Fruit fly (Drosophila melanogaster) whole organism, wandering third instar larva: ENCODE measurements around the gene mRpS35.

Experiments used
- Abd-B ChIP-seq: fragments of >200 bp; optimal IDR thresholded peaks from 2 replicates; lab custom pipeline; 2017; ENCODE audit warnings: missing biosample characterization, missing genetic modification characterization
- CG32264 ChIP-seq: fragments of 200-800 bp; sonication (Bioruptor generic); optimal IDR thresholded peaks from 2 replicates; lab custom pipeline; 2016; ENCODE audit warnings: missing biosample characterization, missing genetic modification characterization
- CG9705 ChIP-seq: fragments of 200-800 bp; sonication (Bioruptor generic); optimal IDR thresholded peaks from 2 replicates; lab custom pipeline; 2018; ENCODE audit warnings: missing biosample characterization, mild to moderate bottlenecking, missing genetic modification characterization
- CrebA ChIP-seq: fragments of 200-800 bp; sonication (Bioruptor generic); optimal IDR thresholded peaks from 2 replicates; lab custom pipeline; 2016; ENCODE audit warnings: missing biosample characterization, mild to moderate bottlenecking, missing genetic modification characterization, borderline replicate concordance
- Dfd ChIP-seq: fragments of >200 bp; optimal IDR thresholded peaks from 2 replicates; lab custom pipeline; 2017; ENCODE audit warnings: missing biosample characterization, missing genetic modification characterization
- Dif ChIP-seq: fragments of 200-275, 200-300 bp; sonication (Bioruptor generic); optimal IDR thresholded peaks from 2 replicates; lab custom pipeline; 2018; ENCODE audit warnings: missing biosample characterization, missing genetic modification characterization; ENCODE audit not compliant: partially characterized antibody
- GATAd ChIP-seq: sonication (Bioruptor generic); optimal IDR thresholded peaks from 2 replicates; lab custom pipeline; 2016; ENCODE audit warnings: missing biosample characterization, missing genetic modification characterization
- HLH106 ChIP-seq: fragments of 200-800 bp; optimal IDR thresholded peaks from 3 replicates; lab custom pipeline; 2019; ENCODE audit warnings: missing biosample characterization, mild to moderate bottlenecking, missing genetic modification characterization, moderate library complexity
- Hr78 ChIP-seq: fragments of >200 bp; optimal IDR thresholded peaks from 2 replicates; lab custom pipeline; 2017; ENCODE audit warnings: missing biosample characterization, missing genetic modification characterization
- Hr83 ChIP-seq: fragments of 200-300 bp; sonication (Bioruptor generic); optimal IDR thresholded peaks from 2 replicates; lab custom pipeline; 2016; ENCODE audit warnings: missing biosample characterization, mild to moderate bottlenecking, missing genetic modification characterization, moderate library complexity; ENCODE audit not compliant: poor library complexity, severe bottlenecking
- Jra ChIP-seq: sonication (Bioruptor generic); optimal IDR thresholded peaks from 2 replicates; lab custom pipeline; 2016; ENCODE audit warnings: missing biosample characterization, missing genetic modification characterization
- Mio ChIP-seq: sonication (Bioruptor generic); optimal IDR thresholded peaks from 2 replicates; lab custom pipeline; 2016; ENCODE audit warnings: missing biosample characterization, missing genetic modification characterization
- Myc ChIP-seq: fragments of >200 bp; optimal IDR thresholded peaks from 2 replicates; lab custom pipeline; 2017
- OdsH ChIP-seq: fragments of 200-800 bp; sonication (Bioruptor generic); optimal IDR thresholded peaks from 2 replicates; lab custom pipeline; 2016; ENCODE audit warnings: missing biosample characterization, mild to moderate bottlenecking, missing genetic modification characterization
- Rel ChIP-seq, 2 experiments: fragments of 200-800 bp; sonication (Bioruptor generic) in 1 of 2; optimal IDR thresholded peaks; 2 replicates in 1 of 2; 3 replicates in 1 of 2; lab custom pipeline; 2016 to 2019; ENCODE audit warnings: mild to moderate bottlenecking in 2 of 2, missing biosample characterization in 2 of 2, missing genetic modification characterization in 2 of 2, moderate library complexity in 1 of 2
- Sp1 ChIP-seq: fragments of 200-800 bp; sonication (Bioruptor generic); optimal IDR thresholded peaks from 3 replicates; lab custom pipeline; 2019; ENCODE audit warnings: missing biosample characterization, mild to moderate bottlenecking, missing genetic modification characterization, moderate library complexity
- Vsx2 ChIP-seq: fragments of 200-300, 225-300 bp; sonication (Bioruptor generic); optimal IDR thresholded peaks from 2 replicates; lab custom pipeline; 2018; ENCODE audit warnings: missing biosample characterization, missing genetic modification characterization; ENCODE audit not compliant: partially characterized antibody
- br ChIP-seq: fragments of 200-800 bp; sonication (Bioruptor generic); optimal IDR thresholded peaks from 2 replicates; lab custom pipeline; 2016; ENCODE audit warnings: missing biosample characterization, missing genetic modification characterization
- brk ChIP-seq: fragments of 200-800 bp; sonication (Bioruptor generic); optimal IDR thresholded peaks from 2 replicates; lab custom pipeline; 2016; ENCODE audit warnings: missing biosample characterization, mild to moderate bottlenecking, missing genetic modification characterization
- dl ChIP-seq, 2 experiments: fragments of 175-275, 200-275 bp in 1 of 2; fragments of 200-275 bp in 1 of 2; sonication (Bioruptor generic); optimal IDR thresholded peaks; lab custom pipeline; 2018; ENCODE audit warnings: mild to moderate bottlenecking in 2 of 2, missing biosample characterization in 2 of 2, missing genetic modification characterization in 2 of 2, moderate library complexity in 2 of 2; ENCODE audit not compliant: partially characterized antibody in 2 of 2, insufficient read depth in 1 of 2
- dmrt93B ChIP-seq: fragments of 200-800 bp; sonication (Bioruptor generic); optimal IDR thresholded peaks from 2 replicates; lab custom pipeline; 2018; ENCODE audit warnings: missing biosample characterization, mild to moderate bottlenecking, missing genetic modification characterization
- dsf ChIP-seq: sonication (Bioruptor generic); optimal IDR thresholded peaks from 2 replicates; lab custom pipeline; 2016; ENCODE audit warnings: missing biosample characterization, missing genetic modification characterization, borderline replicate concordance
- ey ChIP-seq: fragments of 200-800 bp; sonication (Bioruptor generic); optimal IDR thresholded peaks from 2 replicates; lab custom pipeline; 2016; ENCODE audit warnings: missing biosample characterization, missing genetic modification characterization
- foxo ChIP-seq, 2 experiments: fragments of 200-800 bp; sonication (Bioruptor generic); optimal IDR thresholded peaks; 2 replicates in 1 of 2; 3 replicates in 1 of 2; lab custom pipeline; 2016 to 2017; ENCODE audit warnings: missing biosample characterization in 2 of 2, missing genetic modification characterization in 2 of 2
- fru ChIP-seq: fragments of 200-800 bp; sonication (Bioruptor generic); optimal IDR thresholded peaks from 3 replicates; lab custom pipeline; 2016; ENCODE audit warnings: missing biosample characterization, mild to moderate bottlenecking, missing genetic modification characterization
- h ChIP-seq: fragments of 200-800 bp; sonication (Bioruptor generic); optimal IDR thresholded peaks from 3 replicates; lab custom pipeline; 2016; ENCODE audit warnings: missing biosample characterization, mild to moderate bottlenecking, missing genetic modification characterization
- psq ChIP-seq: fragments of 200-800 bp; sonication (Bioruptor generic); optimal IDR thresholded peaks from 3 replicates; lab custom pipeline; 2017; ENCODE audit warnings: missing biosample characterization, mild to moderate bottlenecking, missing genetic modification characterization, moderate library complexity
- sage ChIP-seq: fragments of 200-800 bp; sonication (Bioruptor generic); optimal IDR thresholded peaks from 2 replicates; lab custom pipeline; 2016; ENCODE audit warnings: missing biosample characterization, mild to moderate bottlenecking, missing genetic modification characterization
- sv ChIP-seq: fragments of 200-800 bp; sonication (Bioruptor generic); optimal IDR thresholded peaks from 3 replicates; lab custom pipeline; 2016; ENCODE audit warnings: missing biosample characterization, missing genetic modification characterization
- usp ChIP-seq: fragments of >200 bp; optimal IDR thresholded peaks from 2 replicates; lab custom pipeline; 2017; ENCODE audit warnings: missing biosample characterization, missing genetic modification characterization
- woc ChIP-seq: sonication (Bioruptor generic); optimal IDR thresholded peaks from 2 replicates; lab custom pipeline; 2016; ENCODE audit warnings: missing biosample characterization, mild to moderate bottlenecking, missing genetic modification characterization

Gene mRpS35

DNA sequence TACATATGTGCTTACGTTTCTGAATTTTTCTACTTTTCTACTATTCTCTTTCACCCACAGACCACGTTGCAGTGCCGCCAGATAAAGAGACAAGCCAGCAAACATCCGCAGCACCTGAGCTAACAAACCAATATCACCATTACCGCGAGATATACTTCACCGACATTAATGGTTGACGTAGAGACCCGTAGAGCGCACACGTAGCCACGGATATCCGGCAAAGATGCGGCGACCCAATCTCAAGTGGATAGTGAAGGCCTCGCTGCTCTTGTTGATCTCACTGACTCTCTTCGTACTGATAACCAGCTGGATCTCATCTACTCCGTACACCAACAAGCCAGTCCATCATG is 2.0 kb downstream of the mRpS35 start:
- TF ChIP-seq fru (GFP tag; lab: Kevin White, UChicago) (no peak), CrebA (GFP tag; lab: Kevin White, UChicago) (no peak), GATAd (no peak), Abd-B (GFP tag; lab: Kevin White, UChicago) (no peak), psq (no peak), usp (GFP tag; lab: Kevin White, UChicago) (no peak), Hr78 (GFP tag; lab: Kevin White, UChicago) (no peak), Rel (GFP tag; optimal IDR thresholded peaks at IDR 0.05; lab: Kevin White, UChicago) (no peak), Rel (tag; optimal IDR thresholded peaks at IDR 0.05; lab: Kevin White, UChicago) (no peak), Myc (no peak), h (GFP tag; lab: Kevin White, UChicago) (no peak), dsf (no peak), Vsx2 (GFP tag; lab: Kevin White, UChicago) (no peak), OdsH (GFP tag; lab: Kevin White, UChicago) (no peak), Dif (no peak), Jra (no peak), HLH106 (tag; lab: Kevin White, UChicago) (no peak)

DNA sequence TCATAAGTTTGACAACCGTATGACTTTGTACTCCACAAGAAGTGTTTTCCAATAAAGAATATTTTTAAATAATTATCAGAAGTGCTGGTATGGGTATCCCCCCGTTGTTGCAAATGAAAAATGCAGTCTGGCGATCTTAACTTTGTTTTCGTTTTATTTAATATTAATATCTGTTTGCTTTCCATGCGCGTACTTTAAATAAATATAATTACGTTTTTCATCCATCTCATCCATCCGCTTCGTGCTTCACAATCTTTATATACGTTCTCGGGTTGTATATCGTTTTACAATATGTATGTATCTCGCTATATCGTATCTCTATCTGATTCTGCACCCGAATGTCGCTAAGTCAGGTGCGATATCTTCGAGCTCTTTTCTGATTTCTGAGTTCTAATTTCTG is 5.2 kb downstream of the mRpS35 start:
- TF ChIP-seq Mio (GFP tag; lab: Kevin White, UChicago), result no peak
- TF ChIP-seq CG9705 (GFP tag; lab: Kevin White, UChicago), result no peak
- no peak for TF ChIP-seq psq
- TF ChIP-seq CG32264, result no peak
- no peak for TF ChIP-seq usp (GFP tag; lab: Kevin White, UChicago)
- TF ChIP-seq sage (GFP tag; lab: Kevin White, UChicago), result no peak
- TF ChIP-seq Abd-B (GFP tag; lab: Kevin White, UChicago), result no peak
- no peak for TF ChIP-seq HLH106 (tag; lab: Kevin White, UChicago)
- TF ChIP-seq dl (GFP tag; optimal IDR thresholded peaks at IDR 0.05; lab: Kevin White, UChicago; ENCODE audit: insufficient read depth in 1 of 2, partially characterized antibody in 2 of 2), result no peak
- TF ChIP-seq h (GFP tag; lab: Kevin White, UChicago), result no peak
- TF ChIP-seq brk (GFP tag; lab: Kevin White, UChicago), result no peak
- TF ChIP-seq dmrt93B (GFP tag; lab: Kevin White, UChicago), result no peak

DNA sequence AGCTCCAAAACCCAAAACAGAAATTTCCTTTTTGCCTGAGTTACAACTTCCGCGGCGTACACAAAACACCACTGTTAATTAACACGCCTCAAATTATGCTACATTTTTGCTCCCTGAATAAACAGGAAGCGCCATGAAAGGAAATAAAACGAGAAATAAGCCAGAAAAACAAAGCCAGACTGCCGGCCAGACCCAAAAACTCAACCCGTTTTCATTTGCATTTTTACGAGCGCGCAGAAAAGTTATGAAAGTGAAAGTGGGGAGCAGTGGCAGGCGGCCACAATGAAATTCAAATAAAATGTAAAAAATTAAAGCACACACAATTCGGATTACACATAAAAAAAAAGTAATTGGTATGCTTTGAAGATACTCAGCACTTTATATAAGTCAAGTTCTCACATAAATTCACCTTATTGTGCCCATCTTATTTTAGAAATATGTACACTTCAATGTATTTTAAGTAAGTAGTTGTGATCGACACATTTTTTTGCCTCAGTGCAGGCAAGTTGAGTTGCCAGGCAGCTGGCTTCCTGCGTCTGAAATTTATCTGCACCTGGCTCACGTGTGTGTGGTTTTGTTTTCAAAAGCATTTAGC is 14.8 kb downstream of the mRpS35 start:
- TF ChIP-seq dl (GFP tag; optimal IDR thresholded peaks at IDR 0.05; lab: Kevin White, UChicago; ENCODE audit: insufficient read depth in 1 of 2, partially characterized antibody in 2 of 2) (no peak), HLH106 (tag; lab: Kevin White, UChicago) (peak; percentile 47), ey (peak; percentile 56), foxo (GFP tag; optimal IDR thresholded peaks at IDR 0.05; lab: Kevin White, UChicago) (peak in 1 of 2 experiments; percentile 67), br (GFP tag; lab: Kevin White, UChicago) (peak; percentile 15), fru (GFP tag; lab: Kevin White, UChicago) (peak; percentile 2), Hr83 (GFP tag; lab: Kevin White, UChicago) (no peak), OdsH (GFP tag; lab: Kevin White, UChicago) (peak; percentile 43), h (GFP tag; lab: Kevin White, UChicago) (peak; percentile 85), sv (GFP tag; lab: Kevin White, UChicago) (peak; percentile 15), Sp1 (GFP tag; lab: Kevin White, UChicago) (peak; percentile 23), psq (peak; percentile 47), Mio (GFP tag; lab: Kevin White, UChicago) (no peak), Rel (GFP tag; optimal IDR thresholded peaks at IDR 0.05; lab: Kevin White, UChicago) (no peak), Rel (tag; optimal IDR thresholded peaks at IDR 0.05; lab: Kevin White, UChicago) (peak; percentile 6), woc (no peak), GATAd (no peak), Dfd (GFP tag; lab: Kevin White, UChicago) (no peak)

DNA sequence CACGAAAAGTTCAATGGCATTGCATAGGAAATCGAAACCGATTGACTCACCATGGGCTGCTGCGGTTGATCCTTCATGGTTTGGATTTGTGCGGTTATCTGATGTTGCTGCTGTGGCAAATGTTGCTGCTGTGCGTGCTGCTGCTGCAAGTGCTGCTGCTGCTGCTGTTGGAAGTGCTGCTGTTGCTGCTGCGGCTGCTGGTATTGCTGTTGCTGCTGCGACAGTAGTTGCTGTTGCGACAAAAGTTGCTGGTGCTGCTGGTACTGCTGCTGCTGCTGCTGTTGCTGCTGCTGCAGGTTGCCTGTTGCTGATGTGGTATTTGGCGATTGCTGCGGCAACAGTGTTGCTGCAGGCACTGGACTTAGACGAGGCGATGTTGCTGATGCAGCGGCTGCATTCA is 15.5 kb downstream of the mRpS35 start:
- TF ChIP-seq OdsH (GFP tag; lab: Kevin White, UChicago), result no peak
- TF ChIP-seq Dfd (GFP tag; lab: Kevin White, UChicago), result peak; percentile 98
